ENCODE assay signal across 4 fruit fly cellular contexts in the genomic region with DNA sequence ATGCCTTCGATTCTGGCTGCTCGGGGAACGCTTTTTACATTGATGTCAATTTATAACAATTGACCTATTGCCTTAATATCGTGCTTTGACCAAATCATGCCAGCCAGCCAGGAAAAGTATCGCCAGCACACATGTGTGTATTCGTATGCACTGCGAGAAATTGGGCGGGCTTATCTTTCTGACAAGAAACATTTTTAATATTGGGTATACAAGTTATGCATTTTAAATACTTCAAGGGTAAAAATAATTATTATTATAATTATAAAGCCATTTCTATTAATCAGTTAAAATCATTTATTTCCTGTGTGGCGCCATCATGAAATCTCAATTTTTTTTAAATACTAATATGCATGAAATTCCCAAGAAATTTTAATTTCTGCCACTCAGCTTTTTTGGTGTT.
TF ChIP-seq lines count a peak whose summit lies in the region.

No protein-coding gene starts in this region.

- no peak for TF ChIP-seq CTCF in whole organism, embryonic (GFP tag; optimal IDR thresholded peaks at IDR 0.05; lab: Kevin White, UChicago)

TF ChIP-seq in whole organism, adult, 20 proteins besides CTCF, POLR2A, EP300 and RAD21:
- TF ChIP-seq kay (GFP tag; lab: Kevin White, UChicago; ENCODE audit: borderline replicate concordance) (peak; percentile 16), pad (GFP tag; optimal IDR thresholded peaks at IDR 0.05; lab: Kevin White, UChicago) (no peak)

TF ChIP-seq in whole organism, embryonic, 481 proteins besides CTCF, POLR2A, EP300 and RAD21 (continues in another document):
- TF ChIP-seq CG6175 (GFP tag; IDR thresholded peaks at IDR 0.05; lab: Robert Waterston, UW): no peak
- TF ChIP-seq CG33213 (GFP tag; optimal IDR thresholded peaks at IDR 0.05; lab: Kevin White, UChicago): no peak
- TF ChIP-seq cg (GFP tag; optimal IDR thresholded peaks at IDR 0.05; lab: Kevin White, UChicago): no peak
- peak; percentile 48; the same call in 1 of the 2 replicates for TF ChIP-seq CG32772 (GFP tag; IDR thresholded peaks at IDR 0.05; lab: Robert Waterston, UW)
- peak in 1 of 2 experiments; percentile 12 for TF ChIP-seq dpn (GFP tag; optimal IDR thresholded peaks at IDR 0.05; lab: Kevin White, UChicago)
- no peak for TF ChIP-seq CG6683 (GFP tag; optimal IDR thresholded peaks at IDR 0.05; lab: Kevin White, UChicago)
- TF ChIP-seq CG12299 (tag; optimal IDR thresholded peaks at IDR 0.05; lab: Kevin White, UChicago): no peak
- no peak for TF ChIP-seq gcm2 (GFP tag; optimal IDR thresholded peaks at IDR 0.05; lab: Kevin White, UChicago)
- no peak for TF ChIP-seq CG9932 (GFP tag; IDR thresholded peaks at IDR 0.05; lab: Robert Waterston, UW)
- no peak for TF ChIP-seq wor (GFP tag; IDR thresholded peaks at IDR 0.05; lab: Robert Waterston, UW)
- no peak for TF ChIP-seq hkb (optimal IDR thresholded peaks at IDR 0.05; lab: Kevin White, UChicago)
- peak; percentile 60; the same call in 1 of the 2 replicates for TF ChIP-seq hkb (GFP tag; IDR thresholded peaks at IDR 0.05; lab: Robert Waterston, UW)
- TF ChIP-seq Meics (GFP tag; optimal IDR thresholded peaks at IDR 0.05; lab: Kevin White, UChicago): no peak
- no peak for TF ChIP-seq sd (tag; optimal IDR thresholded peaks at IDR 0.05; lab: Kevin White, UChicago)
- no peak for TF ChIP-seq sc (optimal IDR thresholded peaks at IDR 0.05; lab: Kevin White, UChicago)
- peak; percentile 39 for TF ChIP-seq sc (GFP tag; optimal IDR thresholded peaks at IDR 0.05; lab: Kevin White, UChicago)
- peak; percentile 71 for TF ChIP-seq Xrp1 (GFP tag; IDR thresholded peaks at IDR 0.05; lab: Robert Waterston, UW)
- TF ChIP-seq chinmo (GFP tag; IDR thresholded peaks at IDR 0.05; lab: Robert Waterston, UW; ENCODE audit: partially characterized antibody): no peak
- TF ChIP-seq Abd-B (GFP tag; optimal IDR thresholded peaks at IDR 0.05; lab: Kevin White, UChicago): peak; percentile 9
- no peak for TF ChIP-seq CG12104 (GFP tag; optimal IDR thresholded peaks at IDR 0.05; lab: Kevin White, UChicago)
- TF ChIP-seq Ada2b (GFP tag; IDR thresholded peaks at IDR 0.05; lab: Robert Waterston, UW): 0 out of 2 replicates have a peak, but pooled peaks have one; percentile 10
- no peak for TF ChIP-seq Deaf1 (tag; optimal IDR thresholded peaks at IDR 0.05; lab: Kevin White, UChicago)
- no peak for TF ChIP-seq CG31388 (GFP tag; optimal IDR thresholded peaks at IDR 0.05; lab: Kevin White, UChicago)
- peak; percentile 38 for TF ChIP-seq D19A (tag; optimal IDR thresholded peaks at IDR 0.05; lab: Kevin White, UChicago)
- TF ChIP-seq mam (GFP tag; optimal IDR thresholded peaks at IDR 0.05; lab: Kevin White, UChicago): no peak
- TF ChIP-seq unc-4 (GFP tag; IDR thresholded peaks at IDR 0.05; lab: Robert Waterston, UW; ENCODE audit: partially characterized antibody): no peak
- TF ChIP-seq CG18011 (GFP tag; optimal IDR thresholded peaks at IDR 0.05; lab: Kevin White, UChicago): no peak
- no peak for TF ChIP-seq fru (optimal IDR thresholded peaks at IDR 0.05; lab: Kevin White, UChicago)

TF ChIP-seq in whole organism, prepupa, 60 proteins besides CTCF, POLR2A, EP300 and RAD21:
- TF ChIP-seq CG6276 (GFP tag; optimal IDR thresholded peaks at IDR 0.05; lab: Kevin White, UChicago) (no peak), svp (GFP tag; lab: Kevin White, UChicago) (peak; percentile 47), spab (GFP tag; optimal IDR thresholded peaks at IDR 0.05; lab: Kevin White, UChicago) (no peak), fd85E (GFP tag; optimal IDR thresholded peaks at IDR 0.05; lab: Kevin White, UChicago) (no peak), Ets96B (tag; optimal IDR thresholded peaks at IDR 0.05; lab: Kevin White, UChicago) (peak; percentile 3), CG11762 (GFP tag; optimal IDR thresholded peaks at IDR 0.05; lab: Kevin White, UChicago; ENCODE audit: insufficient read depth) (no peak), Sox102F (GFP tag; optimal IDR thresholded peaks at IDR 0.05; lab: Kevin White, UChicago) (no peak), Hr39 (GFP tag; optimal IDR thresholded peaks at IDR 0.05; lab: Kevin White, UChicago) (no peak), CG8119 (GFP tag; IDR thresholded peaks at IDR 0.05; lab: Robert Waterston, UW) (0 out of 3 replicates have a peak, but pooled peaks have one; percentile 26)

TF ChIP-seq in whole organism, pupa, 21 proteins besides CTCF, POLR2A, EP300 and RAD21:
- TF ChIP-seq CG32121 (GFP tag; IDR thresholded peaks at IDR 0.05; lab: Robert Waterston, UW): no peak
- peak; percentile 1 for TF ChIP-seq CG8301 (tag; optimal IDR thresholded peaks at IDR 0.05; lab: Kevin White, UChicago)
- peak; percentile 14 for TF ChIP-seq CG17806 (tag; optimal IDR thresholded peaks at IDR 0.05; lab: Kevin White, UChicago)
